Fruit fly (Drosophila melanogaster) whole organism, embryonic: ENCODE results near the gene 7B2.
A peak's percentile ranks its signal among the peaks of the same experiment; 100 is the strongest.

Source experiments
- Asciz ChIP-seq: fragments of 200-800 bp; sonication (Bioruptor generic); optimal IDR thresholded peaks from 2 replicates; lab custom pipeline; 2017; ENCODE audit warnings: missing biosample characterization, mild to moderate bottlenecking, missing genetic modification characterization, missing genetic modification reagents
- Bgb ChIP-seq: fragments of 200-800 bp; sonication (Bioruptor generic); IDR thresholded peaks from 2 replicates; pipeline ENCODE4 v1.3.6; 2022; ENCODE audit warnings: missing biosample characterization, missing genetic modification characterization; ENCODE audit not compliant: partially characterized antibody
- Blimp-1 ChIP-seq: fragments of 200-800 bp; sonication (Bioruptor generic); optimal IDR thresholded peaks from 3 replicates; lab custom pipeline; 2018; ENCODE audit warnings: missing biosample characterization, missing genetic modification characterization, mild to moderate bottlenecking, moderate library complexity, missing genetic modification reagents
- CG10267 ChIP-seq: fragments of 200-800 bp; sonication (Bioruptor generic); optimal IDR thresholded peaks from 2 replicates; lab custom pipeline; 2018; ENCODE audit warnings: missing biosample characterization, mild to moderate bottlenecking, missing genetic modification characterization, moderate library complexity
- CG10431 ChIP-seq: fragments of 200-800 bp; sonication (Bioruptor generic); optimal IDR thresholded peaks from 3 replicates; lab custom pipeline; 2018; ENCODE audit warnings: missing biosample characterization, mild to moderate bottlenecking, missing genetic modification characterization
- CG10979 ChIP-seq: fragments of 200-800 bp; sonication (Bioruptor generic); optimal IDR thresholded peaks from 2 replicates; lab custom pipeline; 2018; ENCODE audit warnings: missing biosample characterization, mild to moderate bottlenecking, missing genetic modification characterization, moderate library complexity
- CG11398 ChIP-seq: fragments of 200-800 bp; sonication (Bioruptor generic); optimal IDR thresholded peaks from 2 replicates; lab custom pipeline; 2016; ENCODE audit warnings: missing biosample characterization, missing genetic modification characterization
- CG11696 ChIP-seq: fragments of 200-800 bp; sonication (Bioruptor generic); IDR thresholded peaks from 2 replicates; pipeline ENCODE4 v1.3.6; 2022; ENCODE audit warnings: missing biosample characterization, missing genetic modification characterization
- CG12219 ChIP-seq: fragments of 200-800 bp; sonication (Bioruptor generic); optimal IDR thresholded peaks from 3 replicates; lab custom pipeline; 2018; ENCODE audit warnings: missing biosample characterization, mild to moderate bottlenecking, missing genetic modification characterization
- CG14710 ChIP-seq: fragments of 200-800 bp; sonication (Bioruptor generic); optimal IDR thresholded peaks from 3 replicates; lab custom pipeline; 2019; ENCODE audit warnings: missing biosample characterization, mild to moderate bottlenecking, missing genetic modification characterization, moderate library complexity
- CG1603 ChIP-seq: fragments of 200-800 bp; sonication (Bioruptor generic); optimal IDR thresholded peaks from 2 replicates; lab custom pipeline; 2019; ENCODE audit warnings: missing biosample characterization, mild to moderate bottlenecking, missing genetic modification characterization, moderate library complexity
- CG16863 ChIP-seq: fragments of 200-800 bp; sonication (Bioruptor generic); optimal IDR thresholded peaks from 3 replicates; lab custom pipeline; 2016; ENCODE audit warnings: missing biosample characterization, missing genetic modification characterization
- CG17186 ChIP-seq: fragments of 200-800 bp; sonication (Bioruptor generic); optimal IDR thresholded peaks from 3 replicates; lab custom pipeline; 2017; ENCODE audit warnings: missing biosample characterization, missing genetic modification reagents, missing genetic modification characterization
- CG3407 ChIP-seq: fragments of 200-800 bp; sonication (Bioruptor generic); optimal IDR thresholded peaks from 2 replicates; lab custom pipeline; 2018; ENCODE audit warnings: missing biosample characterization, mild to moderate bottlenecking, missing genetic modification characterization
- CG42726 ChIP-seq: fragments of 200-800 bp; sonication (Bioruptor generic); IDR thresholded peaks from 2 replicates; pipeline ENCODE4 v1.3.6; 2022; ENCODE audit warnings: missing biosample characterization, missing genetic modification characterization; ENCODE audit not compliant: partially characterized antibody
- CG4730 ChIP-seq: fragments of 200-800 bp; sonication (Bioruptor generic); IDR thresholded peaks from 2 replicates; pipeline ENCODE4 v1.3.6; 2022; ENCODE audit warnings: missing biosample characterization, missing genetic modification characterization
- CG6791 ChIP-seq: fragments of 200-800 bp; sonication (Bioruptor generic); IDR thresholded peaks from 3 replicates; pipeline ENCODE4 v1.3.6; 2022; ENCODE audit warnings: missing biosample characterization, missing genetic modification characterization; ENCODE audit not compliant: partially characterized antibody
- CG7963 ChIP-seq: fragments of 200-800 bp; sonication (Bioruptor generic); IDR thresholded peaks from 3 replicates; pipeline ENCODE4 v1.3.6; 2022; ENCODE audit warnings: missing biosample characterization, missing genetic modification characterization; ENCODE audit not compliant: partially characterized antibody
- CG8290 ChIP-seq, 3 experiments: fragments of 200-800 bp; sonication (Bioruptor generic); optimal IDR thresholded peaks; 2 replicates each; lab custom pipeline; 2016 to 2019; ENCODE audit warnings: missing biosample characterization in 3 of 3, missing genetic modification characterization in 3 of 3, mild to moderate bottlenecking in 2 of 3, moderate library complexity in 1 of 3
- CG9437 ChIP-seq: fragments of 200-800 bp; sonication (Bioruptor generic); optimal IDR thresholded peaks from 2 replicates; lab custom pipeline; 2018; ENCODE audit warnings: missing biosample characterization, mild to moderate bottlenecking, missing genetic modification characterization
- CG9876 ChIP-seq: fragments of 200-800 bp; sonication (Bioruptor generic); optimal IDR thresholded peaks from 2 replicates; lab custom pipeline; 2016; ENCODE audit warnings: missing biosample characterization, missing genetic modification characterization
- CTCF ChIP-seq: fragments of 200-800 bp; sonication (Bioruptor generic); optimal IDR thresholded peaks from 2 replicates; lab custom pipeline; 2017; ENCODE audit warnings: missing biosample characterization, mild to moderate bottlenecking, missing genetic modification characterization, moderate library complexity
- Doc3 ChIP-seq: fragments of 200-800 bp; sonication (Bioruptor generic); IDR thresholded peaks from 3 replicates; pipeline ENCODE4 v1.3.6; 2022; ENCODE audit warnings: missing biosample characterization, missing genetic modification characterization; ENCODE audit not compliant: partially characterized antibody
- Drgx ChIP-seq: fragments of 200-800 bp; sonication (Bioruptor generic); IDR thresholded peaks from 2 replicates; pipeline ENCODE4 v1.3.6; 2022; ENCODE audit warnings: missing biosample characterization, missing genetic modification characterization
- Fer2 ChIP-seq: fragments of 200-800 bp; sonication (Bioruptor generic); optimal IDR thresholded peaks from 2 replicates; lab custom pipeline; 2018; ENCODE audit warnings: missing biosample characterization, mild to moderate bottlenecking, missing genetic modification characterization, moderate library complexity
- Fer3 ChIP-seq: fragments of 200-800 bp; sonication (Bioruptor generic); optimal IDR thresholded peaks from 2 replicates; lab custom pipeline; 2018; ENCODE audit warnings: missing biosample characterization, mild to moderate bottlenecking, missing genetic modification characterization, moderate library complexity
- Hsf ChIP-seq: fragments of 200-800 bp; sonication (Bioruptor generic); optimal IDR thresholded peaks from 3 replicates; lab custom pipeline; 2016; ENCODE audit warnings: missing biosample characterization, missing genetic modification characterization
- Lhr ChIP-seq: fragments of 200-800 bp; sonication (Bioruptor generic); optimal IDR thresholded peaks from 3 replicates; lab custom pipeline; 2017; ENCODE audit warnings: mild to moderate bottlenecking, missing biosample characterization, missing genetic modification reagents, missing genetic modification characterization
- PHDP ChIP-seq: fragments of 200-800 bp; sonication (Bioruptor generic); optimal IDR thresholded peaks from 3 replicates; lab custom pipeline; 2018; ENCODE audit warnings: missing biosample characterization, mild to moderate bottlenecking, missing genetic modification characterization, moderate library complexity
- Pdp1 ChIP-seq, 2 experiments: fragments of 200-800 bp; sonication (Bioruptor generic); optimal IDR thresholded peaks; 3 replicates each; lab custom pipeline; 2016; ENCODE audit warnings: missing biosample characterization in 2 of 2, missing genetic modification characterization in 2 of 2, mild to moderate bottlenecking in 1 of 2, moderate library complexity in 1 of 2
- Spps ChIP-seq: fragments of 200-800 bp; sonication (Bioruptor generic); optimal IDR thresholded peaks from 2 replicates; lab custom pipeline; 2018; ENCODE audit warnings: missing biosample characterization, mild to moderate bottlenecking, missing genetic modification characterization
- az2 ChIP-seq: fragments of 200-800 bp; sonication (Bioruptor generic); optimal IDR thresholded peaks from 3 replicates; lab custom pipeline; 2016; ENCODE audit warnings: missing biosample characterization, missing genetic modification characterization
- bcd ChIP-seq: fragments of 200-800 bp; sonication (Bioruptor generic); optimal IDR thresholded peaks from 2 replicates; lab custom pipeline; 2017; ENCODE audit warnings: missing biosample characterization, mild to moderate bottlenecking, missing genetic modification characterization
- dm ChIP-seq: fragments of 200-800 bp; sonication (Bioruptor generic); optimal IDR thresholded peaks from 3 replicates; lab custom pipeline; 2016; ENCODE audit warnings: missing biosample characterization, missing genetic modification characterization
- dysf ChIP-seq: fragments of 200-800 bp; sonication (Bioruptor generic); IDR thresholded peaks from 3 replicates; pipeline ENCODE4 v1.3.6; 2022; ENCODE audit warnings: missing biosample characterization, missing genetic modification characterization
- fd64A ChIP-seq: fragments of 200-800 bp; sonication (Bioruptor generic); optimal IDR thresholded peaks from 3 replicates; lab custom pipeline; 2018; ENCODE audit warnings: missing biosample characterization, mild to moderate bottlenecking, missing genetic modification characterization
- ftz-f1 ChIP-seq: fragments of 200-800 bp; sonication (Bioruptor generic); optimal IDR thresholded peaks from 2 replicates; lab custom pipeline; 2016; ENCODE audit warnings: missing biosample characterization, missing genetic modification characterization
- gfzf ChIP-seq: fragments of 200-800 bp; sonication (Bioruptor generic); optimal IDR thresholded peaks from 2 replicates; lab custom pipeline; 2016; ENCODE audit warnings: missing biosample characterization, mild to moderate bottlenecking, missing genetic modification characterization, moderate library complexity
- insv ChIP-seq, 2 experiments: fragments of 200-800 bp; sonication (Bioruptor generic); optimal IDR thresholded peaks; 3 replicates each; lab custom pipeline; 2016 to 2018; ENCODE audit warnings: missing biosample characterization in 2 of 2, missing genetic modification characterization in 2 of 2
- kni ChIP-seq: fragments of 200-800 bp; sonication (Bioruptor generic); optimal IDR thresholded peaks from 3 replicates; lab custom pipeline; 2017; ENCODE audit warnings: mild to moderate bottlenecking, missing biosample characterization, missing genetic modification reagents, missing genetic modification characterization
- knrl ChIP-seq: fragments of 200-800 bp; sonication (Bioruptor generic); IDR thresholded peaks from 3 replicates; pipeline ENCODE4 v1.3.6; 2022; ENCODE audit warnings: missing biosample characterization, missing genetic modification characterization; ENCODE audit not compliant: partially characterized antibody
- lab ChIP-seq: fragments of 200-800 bp; sonication (Bioruptor generic); optimal IDR thresholded peaks from 3 replicates; lab custom pipeline; 2017; ENCODE audit warnings: missing biosample characterization, missing genetic modification characterization, mild to moderate bottlenecking, moderate library complexity, missing genetic modification reagents
- lmd ChIP-seq: fragments of 200-800 bp; sonication (Bioruptor generic); IDR thresholded peaks from 2 replicates; pipeline ENCODE4 v1.3.6; 2022; ENCODE audit warnings: missing biosample characterization, missing genetic modification characterization
- scrt ChIP-seq: fragments of 200-800 bp; sonication (Bioruptor generic); optimal IDR thresholded peaks from 2 replicates; lab custom pipeline; 2018; ENCODE audit warnings: missing biosample characterization, mild to moderate bottlenecking, missing genetic modification characterization, moderate library complexity
- slou ChIP-seq: fragments of 200-800 bp; sonication (Bioruptor generic); optimal IDR thresholded peaks from 3 replicates; lab custom pipeline; 2016; ENCODE audit warnings: missing biosample characterization, missing genetic modification characterization
- sna ChIP-seq: fragments of 200-800 bp; sonication (Bioruptor generic); IDR thresholded peaks from 2 replicates; pipeline ENCODE4 v1.3.6; 2022; ENCODE audit warnings: missing biosample characterization, missing genetic modification characterization; ENCODE audit not compliant: partially characterized antibody
- ssp ChIP-seq: fragments of 200-800 bp; sonication (Bioruptor generic); IDR thresholded peaks from 2 replicates; pipeline ENCODE4 v1.3.6; 2022; ENCODE audit warnings: missing biosample characterization, missing genetic modification characterization
- sug ChIP-seq: fragments of 200-800 bp; optimal IDR thresholded peaks from 2 replicates; lab custom pipeline; 2019; ENCODE audit warnings: missing biosample characterization, mild to moderate bottlenecking, missing genetic modification characterization, moderate library complexity

Gene 7B2

dm6 chr3R:5393742-5394391 is 17.3 kb downstream of the 7B2 start, which contains the start of gene CG1172 (continued):
- no peak for TF ChIP-seq Drgx (GFP tag; lab: Robert Waterston, UW)
- peak; percentile 27 for TF ChIP-seq CG10431 (GFP tag; lab: Kevin White, UChicago)
- TF ChIP-seq bcd (GFP tag; lab: Kevin White, UChicago) = peak; percentile 26
- peak; percentile 76 for TF ChIP-seq sna (GFP tag; lab: Robert Waterston, UW)
- TF ChIP-seq CG9437 (GFP tag; lab: Kevin White, UChicago) = no peak
- TF ChIP-seq CG1603 (tag; lab: Kevin White, UChicago) = peak; percentile 81
- peak in 1 of 2 experiments; percentile 6 for TF ChIP-seq insv (GFP tag; optimal IDR thresholded peaks at IDR 0.05; lab: Kevin White, UChicago)
- TF ChIP-seq CG14710 (tag; lab: Kevin White, UChicago) = peak; percentile 63
- no peak for TF ChIP-seq dysf (GFP tag; lab: Robert Waterston, UW)
- no peak for TF ChIP-seq lab
- no peak for TF ChIP-seq Spps (tag; lab: Kevin White, UChicago)
- no peak for TF ChIP-seq ssp (GFP tag; lab: Robert Waterston, UW)
- no peak for TF ChIP-seq Blimp-1 (GFP tag; lab: Kevin White, UChicago)
- TF ChIP-seq lmd (GFP tag; lab: Robert Waterston, UW) = no peak
- peak; percentile 74 for TF ChIP-seq CG6791
- TF ChIP-seq Pdp1 (GFP tag; optimal IDR thresholded peaks at IDR 0.05; lab: Kevin White, UChicago) = peak in 1 of 2 experiments; percentile 42
- peak; percentile 50; the same call in 1 of the 3 replicates for TF ChIP-seq CG7963 (GFP tag; lab: Robert Waterston, UW)
- TF ChIP-seq gfzf (GFP tag; lab: Kevin White, UChicago) = peak; percentile 95
- no peak for TF ChIP-seq CG11696 (GFP tag; lab: Robert Waterston, UW)
- TF ChIP-seq CG17186 (GFP tag; lab: Kevin White, UChicago) = peak; percentile 1
- TF ChIP-seq CG10267 (tag; lab: Kevin White, UChicago) = peak; percentile 49
- TF ChIP-seq CG12219 (GFP tag; lab: Kevin White, UChicago) = no peak
- no peak for TF ChIP-seq CG3407 (GFP tag; lab: Kevin White, UChicago)
- peak; percentile 33 for TF ChIP-seq Fer3
- peak; percentile 47 for TF ChIP-seq ftz-f1
- TF ChIP-seq Hsf (GFP tag; lab: Kevin White, UChicago) = no peak
- TF ChIP-seq fd64A (GFP tag; lab: Kevin White, UChicago) = no peak
- TF ChIP-seq CG42726 (GFP tag; lab: Robert Waterston, UW) = no peak
- TF ChIP-seq Fer2 = no peak
- TF ChIP-seq knrl (GFP tag; lab: Robert Waterston, UW) = peak; percentile 71
- TF ChIP-seq az2 (GFP tag; lab: Kevin White, UChicago) = no peak
- TF ChIP-seq scrt = no peak
- peak; percentile 6 for TF ChIP-seq dm (GFP tag; lab: Kevin White, UChicago)
- TF ChIP-seq CTCF (GFP tag; lab: Kevin White, UChicago) = peak; percentile 7
- TF ChIP-seq CG9876 (GFP tag; lab: Kevin White, UChicago) = no peak
- TF ChIP-seq CG10979 = peak; percentile 10
- no peak for TF ChIP-seq slou (GFP tag; lab: Kevin White, UChicago)
- TF ChIP-seq Bgb (GFP tag; lab: Robert Waterston, UW) = peak; percentile 78
- TF ChIP-seq kni (GFP tag; lab: Kevin White, UChicago) = no peak
- no peak for TF ChIP-seq CG11398 (GFP tag; lab: Kevin White, UChicago)
- peak; percentile 61 for TF ChIP-seq PHDP (tag; lab: Kevin White, UChicago)
- peak; percentile 25 for TF ChIP-seq sug (tag; lab: Kevin White, UChicago)
- TF ChIP-seq CG16863 (GFP tag; lab: Kevin White, UChicago) = no peak
- no peak for TF ChIP-seq CG4730 (GFP tag; lab: Robert Waterston, UW)
- no peak for TF ChIP-seq CG8290 (GFP tag; optimal IDR thresholded peaks at IDR 0.05; lab: Kevin White, UChicago)
- no peak for TF ChIP-seq CG8290 (tag; optimal IDR thresholded peaks at IDR 0.05; lab: Kevin White, UChicago)
- peak; percentile 66 for TF ChIP-seq Doc3 (GFP tag; lab: Robert Waterston, UW)
- no peak for TF ChIP-seq Asciz (GFP tag; lab: Kevin White, UChicago)
- TF ChIP-seq Lhr = peak; percentile 78
